Fruit fly (Drosophila melanogaster) whole organism: ENCODE data around the gene pum.

Source experiments
- CG8478 ChIP-seq: fragments of >200 bp; optimal IDR thresholded peaks from 2 replicates; lab custom pipeline; 2018; ENCODE audit warnings: inconsistent platforms
- Dll ChIP-seq: fragments of >200 bp; optimal IDR thresholded peaks from 2 replicates; lab custom pipeline; 2017
- EcR ChIP-seq, 2 experiments: fragments of >200 bp; optimal IDR thresholded peaks; 2 replicates each; lab custom pipeline; 2017; ENCODE audit warnings: missing biosample characterization in 2 of 2, missing genetic modification characterization in 2 of 2, missing genetic modification reagents in 2 of 2
- pan ChIP-seq: fragments of >200 bp; optimal IDR thresholded peaks from 2 replicates; lab custom pipeline; 2017
- psq ChIP-seq: fragments of >200 bp; optimal IDR thresholded peaks from 2 replicates; lab custom pipeline; 2017
- usp ChIP-seq: fragments of >200 bp; optimal IDR thresholded peaks from 2 replicates; lab custom pipeline; 2017; ENCODE audit warnings: missing biosample characterization, missing genetic modification characterization, mixed read lengths

Gene pum

dm6 chr3R:9237268-9238091 is at the start of gene pum:
Gene pum, minus strand, starts transcription at chr3R:9237682.
- TF ChIP-seq Dll (no peak), pan (no peak), usp (GFP tag; lab: Kevin White, UChicago) (no peak), CG8478 (lab: Kevin White, UChicago) (no peak), psq (lab: Kevin White, UChicago) (no peak), EcR (GFP tag; optimal IDR thresholded peaks at IDR 0.05; lab: Kevin White, UChicago) (no peak)

- no peak for TF ChIP-seq CG8478 (lab: Kevin White, UChicago)
These were observed 29.3 kb upstream of the pum start, which contains the start of the genes TrpRS and Vps16A for dm6 chr3R:9266765-9267164. Gene TrpRS, minus strand, starts transcription at chr3R:9266904. Gene Vps16A, plus strand, starts transcription at chr3R:9267019.

- TF ChIP-seq usp (GFP tag; lab: Kevin White, UChicago) = no peak
- TF ChIP-seq CG8478 (lab: Kevin White, UChicago) = no peak
- TF ChIP-seq EcR (GFP tag; optimal IDR thresholded peaks at IDR 0.05; lab: Kevin White, UChicago) = no peak
- no peak for TF ChIP-seq pan
These were observed 26.6 kb upstream of the pum start, which contains the start of gene sage for dm6 chr3R:9264042-9264441. Gene sage, minus strand, starts transcription at chr3R:9264142.

dm6 chr3R:9260421-9260973 is 23.0 kb upstream of the pum start, which contains the start of gene ATP6AP2:
Gene ATP6AP2, plus strand, starts transcription at chr3R:9260638.
- TF ChIP-seq psq (lab: Kevin White, UChicago) (no peak), usp (GFP tag; lab: Kevin White, UChicago) (no peak), EcR (GFP tag; optimal IDR thresholded peaks at IDR 0.05; lab: Kevin White, UChicago) (no peak), CG8478 (lab: Kevin White, UChicago) (no peak), pan (no peak), Dll (no peak)

dm6 chr3R:9258252-9259225 is 21.1 kb upstream of the pum start, which contains the start of the genes Ibf2 and Ibf1:
Gene Ibf2, minus strand, starts transcription at chr3R:9258501.
Gene Ibf1, plus strand, starts transcription at chr3R:9258964.
- TF ChIP-seq EcR (GFP tag; optimal IDR thresholded peaks at IDR 0.05; lab: Kevin White, UChicago) (no peak), pan (no peak), CG8478 (lab: Kevin White, UChicago) (no peak), usp (GFP tag; lab: Kevin White, UChicago) (no peak), Dll (no peak), psq (lab: Kevin White, UChicago) (no peak)

- no peak for TF ChIP-seq psq (lab: Kevin White, UChicago)
- TF ChIP-seq Dll = no peak
- no peak for TF ChIP-seq CG8478 (lab: Kevin White, UChicago)
- TF ChIP-seq usp (GFP tag; lab: Kevin White, UChicago) = no peak
- TF ChIP-seq pan = no peak
- no peak for TF ChIP-seq EcR (GFP tag; optimal IDR thresholded peaks at IDR 0.05; lab: Kevin White, UChicago)
These were observed 20.1 kb upstream of the pum start, which contains the start of gene CG16736 for dm6 chr3R:9257616-9258015. Gene CG16736, minus strand, starts transcription at chr3R:9257716.

- TF ChIP-seq EcR (GFP tag; optimal IDR thresholded peaks at IDR 0.05; lab: Kevin White, UChicago) (no peak), psq (lab: Kevin White, UChicago) (no peak), CG8478 (lab: Kevin White, UChicago) (no peak), pan (no peak), Dll (no peak), usp (GFP tag; lab: Kevin White, UChicago) (no peak)
These were observed 17.3 kb upstream of the pum start, which contains the start of gene CG16734 for dm6 chr3R:9254798-9255197. Gene CG16734, plus strand, starts transcription at chr3R:9255052.

dm6 chr3R:9251543-9251942 is 14.1 kb upstream of the pum start, which contains the start of gene St2:
Gene St2, plus strand, starts transcription at chr3R:9251843.
- no peak for TF ChIP-seq Dll
- TF ChIP-seq psq (lab: Kevin White, UChicago) = no peak
- TF ChIP-seq pan = no peak
- no peak for TF ChIP-seq usp (GFP tag; lab: Kevin White, UChicago)
- TF ChIP-seq EcR (GFP tag; optimal IDR thresholded peaks at IDR 0.05; lab: Kevin White, UChicago) = no peak
- no peak for TF ChIP-seq CG8478 (lab: Kevin White, UChicago)

- TF ChIP-seq CG8478 (lab: Kevin White, UChicago) (no peak), pan (no peak), EcR (GFP tag; optimal IDR thresholded peaks at IDR 0.05; lab: Kevin White, UChicago) (no peak), Dll (no peak), usp (GFP tag; lab: Kevin White, UChicago) (no peak), psq (lab: Kevin White, UChicago) (no peak)
These were observed 13.4 kb upstream of the pum start for dm6 chr3R:9250868-9251267.

dm6 chr3R:9249736-9250044 is 12.2 kb upstream of the pum start:
- TF ChIP-seq pan = no peak

dm6 chr3R:9249025-9249735 is 11.7 kb upstream of the pum start:
- TF ChIP-seq CG8478 (lab: Kevin White, UChicago) (no peak), usp (GFP tag; lab: Kevin White, UChicago) (no peak), EcR (GFP tag; optimal IDR thresholded peaks at IDR 0.05; lab: Kevin White, UChicago) (no peak), pan (no peak), Dll (no peak), psq (lab: Kevin White, UChicago) (no peak)
